Worm (Caenorhabditis elegans) whole organism, L1 larva: ENCODE results near the gene acs-14.

ENCODE experiments used
- dpl-1 ChIP-seq, 3 experiments: fragments of 150-350 bp in 2 of 3; sonication (generic microtip) in 1 of 3; optimal IDR thresholded peaks; 2 replicates each; lab custom pipeline; 2014 to 2017; ENCODE audit warnings: missing biosample characterization in 3 of 3, missing genetic modification characterization in 3 of 3, missing genetic modification reagents in 3 of 3
- elt-2 ChIP-seq: sonication (generic microtip); optimal IDR thresholded peaks from 2 replicates; lab custom pipeline; 2016; ENCODE audit warnings: missing genetic modification characterization, mild to moderate bottlenecking, inconsistent platforms, missing compliant biosample characterization, missing genetic modification reagents
- hlh-17 ChIP-seq: fragments of 200-800 bp; sonication (Bioruptor generic); optimal IDR thresholded peaks from 2 replicates; lab custom pipeline; 2018; ENCODE audit warnings: missing genetic modification characterization, mild to moderate bottlenecking, missing compliant biosample characterization, moderate library complexity, borderline replicate concordance

- TF ChIP-seq dpl-1 (GFP tag; optimal IDR thresholded peaks at IDR 0.05; lab: Kevin White, UChicago) (no peak), hlh-17 (GFP tag; lab: Kevin White, UChicago) (no peak), elt-2 (tag; lab: Kevin White, UChicago) (no peak)
Measured at ce11 chrV:9483738-9484256, 24.1 kb upstream of the acs-14 start, which contains the start of gene K06A4.2.
